Worm (Caenorhabditis elegans): ENCODE data around the gene txt-13.

- TF ChIP-seq ama-1 (optimal IDR thresholded peaks at IDR 0.05), result no peak
- no peak for TF ChIP-seq F16B12.6 (tag; optimal IDR thresholded peaks at IDR 0.05)
- no peak for TF ChIP-seq ces-1 (GFP tag; optimal IDR thresholded peaks at IDR 0.05)
- TF ChIP-seq fkh-10 (GFP tag; optimal IDR thresholded peaks at IDR 0.05), result no peak
Observed at ce11 chrII:10587742-10588141, 17.3 kb downstream of the txt-13 start, which contains the start of gene crn-3.
